Worm (Caenorhabditis elegans) whole organism, L4 larva: ENCODE measurements around the gene csp-2.

Source experiments
- F44E2.7 ChIP-seq: fragments of 200-800 bp; sonication (Bioruptor generic); IDR thresholded peaks from 2 replicates; pipeline ENCODE4 v2.1.2; 2022; ENCODE audit warnings: missing genetic modification characterization, missing compliant biosample characterization
- egl-27 ChIP-seq: sonication (generic microtip); optimal IDR thresholded peaks from 3 replicates; lab custom pipeline; 2017; ENCODE audit warnings: missing biosample characterization, missing genetic modification reagents, missing genetic modification characterization
- nhr-102 ChIP-seq: sonication (generic microtip); optimal IDR thresholded peaks from 2 replicates; lab custom pipeline; 2016; ENCODE audit warnings: mild to moderate bottlenecking, missing genetic modification characterization, moderate library complexity, missing compliant biosample characterization

DNA sequence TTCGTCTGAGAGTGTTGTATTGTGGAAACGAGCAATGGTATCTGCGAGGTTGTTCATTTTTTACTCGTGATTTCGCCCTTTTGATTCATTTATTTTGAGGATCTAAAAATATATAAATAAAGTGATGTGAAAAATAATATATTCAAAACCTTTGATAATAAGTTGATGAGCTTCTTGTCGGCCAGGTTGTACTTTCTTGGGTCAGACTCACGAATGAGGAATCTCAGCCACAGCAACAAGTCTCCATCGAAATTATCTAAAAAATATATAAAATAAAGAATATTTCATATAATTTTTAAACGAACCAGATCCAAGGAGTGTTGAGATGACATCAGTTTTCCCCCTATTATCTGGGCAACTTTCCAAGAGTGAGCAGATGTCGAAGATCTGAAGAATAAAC lies 34.9 kb downstream of the csp-2 start, which contains the start of gene Y73B6BL.288:
- no peak for TF ChIP-seq F44E2.7 (GFP tag; lab: Robert Waterston, UW)
- TF ChIP-seq nhr-102 (tag; lab: Kevin White, UChicago) = no peak
- no peak for TF ChIP-seq egl-27 (tag; lab: Kevin White, UChicago)
